Fruit fly (Drosophila melanogaster): ENCODE measurements around the gene CG5849.

CG5849 gene

DNA sequence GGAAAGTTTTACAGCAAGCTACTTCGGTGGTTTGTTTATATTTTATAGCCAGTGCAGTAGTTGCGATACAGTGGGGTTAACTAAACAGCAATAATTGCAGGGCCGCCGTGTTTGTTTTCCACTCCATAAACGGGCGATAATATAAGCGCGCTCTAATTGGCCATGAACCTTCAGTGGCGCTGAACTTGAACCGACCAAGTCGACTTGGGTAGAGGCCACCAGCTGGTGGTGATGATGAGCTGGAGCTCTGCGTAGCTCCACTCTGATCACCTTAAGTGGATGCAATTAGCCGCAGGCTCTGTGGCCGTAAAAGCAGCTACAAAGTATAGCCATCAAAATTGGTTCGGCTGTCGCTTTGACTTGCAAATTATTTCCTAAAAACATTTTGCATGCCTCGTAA is 40.2 kb downstream of the CG5849 start:
- no peak for TF ChIP-seq CTCF (optimal IDR thresholded peaks at IDR 0.05)
- no peak for TF ChIP-seq CG8478 (optimal IDR thresholded peaks at IDR 0.05)

DNA sequence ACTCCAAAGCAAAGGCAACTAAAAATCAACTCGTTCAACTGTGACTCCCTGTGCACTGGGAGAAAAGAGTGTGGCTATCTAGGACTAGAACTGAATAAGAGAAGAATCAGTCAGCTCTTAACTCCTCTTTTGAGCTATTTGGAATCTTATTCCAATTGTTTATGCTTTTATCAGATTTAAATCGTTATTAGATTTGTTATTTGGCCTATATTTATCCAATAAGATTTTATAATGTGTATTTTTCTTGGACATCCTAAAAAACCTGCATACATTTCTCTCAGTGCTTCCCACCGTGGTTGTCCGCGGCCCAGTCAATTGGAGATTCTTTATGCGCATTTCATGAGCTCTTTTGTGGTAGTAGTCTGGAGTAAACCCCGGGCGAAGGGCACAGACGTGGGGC is 41.5 kb downstream of the CG5849 start:
- no peak for TF ChIP-seq CG8478 (optimal IDR thresholded peaks at IDR 0.05)
- TF ChIP-seq CTCF (optimal IDR thresholded peaks at IDR 0.05), result no peak

DNA sequence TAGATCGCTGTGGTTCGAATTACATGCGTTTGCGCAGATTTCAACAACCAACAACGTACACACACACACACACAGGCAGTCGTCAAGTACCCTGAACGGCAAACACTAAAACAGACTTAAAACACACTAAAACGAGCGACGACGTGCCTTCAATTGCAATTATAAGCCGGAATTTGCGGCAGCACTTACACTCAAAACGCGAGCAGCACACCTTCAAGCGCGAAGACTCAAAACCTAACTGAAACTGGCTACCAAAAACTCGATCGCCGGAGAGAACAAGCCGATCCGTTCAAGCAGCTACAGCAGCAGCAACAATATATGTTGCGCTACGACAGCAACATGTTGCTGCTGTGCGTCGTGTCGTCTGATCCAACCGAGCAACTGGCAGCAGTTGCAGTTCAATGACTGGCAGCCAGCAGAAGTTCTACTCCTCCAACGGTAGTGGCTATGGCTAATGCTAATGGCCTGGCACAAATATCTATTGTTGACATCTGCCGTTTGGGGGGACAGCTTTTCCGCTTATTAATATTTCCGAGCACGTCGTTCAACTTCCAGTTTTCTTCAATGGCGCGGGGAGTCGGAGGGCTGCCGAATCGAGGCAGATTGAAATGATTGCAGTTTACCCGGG is 42.5 kb downstream of the CG5849 start, which contains the start of gene tsl:
TSS of gene tsl (minus strand) at position 242 of the 628 bp plus-strand sequence.
- no peak for TF ChIP-seq CG8478 (optimal IDR thresholded peaks at IDR 0.05)
- no peak for TF ChIP-seq CTCF (optimal IDR thresholded peaks at IDR 0.05)

DNA sequence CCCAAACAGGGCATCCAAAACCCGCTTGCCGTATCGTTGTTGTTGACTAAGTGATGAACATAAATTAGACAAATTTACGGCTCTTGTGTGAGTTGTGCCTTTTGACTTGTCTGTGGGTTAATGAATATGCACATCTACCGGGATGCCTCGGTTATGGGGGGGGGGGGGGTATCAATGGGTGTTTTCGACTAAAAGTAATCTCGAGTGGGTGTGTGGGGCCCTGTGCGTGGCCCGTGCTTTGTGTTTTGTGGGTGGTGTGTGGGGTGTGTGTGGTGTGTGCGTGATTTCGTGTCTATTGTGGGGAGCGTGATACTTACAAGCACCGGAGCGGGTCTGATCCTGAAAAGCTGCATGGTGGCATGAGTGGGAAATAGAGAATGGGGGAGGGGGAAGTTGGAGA is 50.5 kb downstream of the CG5849 start:
- TF ChIP-seq CTCF (optimal IDR thresholded peaks at IDR 0.05) (no peak), CG8478 (optimal IDR thresholded peaks at IDR 0.05) (no peak)

DNA sequence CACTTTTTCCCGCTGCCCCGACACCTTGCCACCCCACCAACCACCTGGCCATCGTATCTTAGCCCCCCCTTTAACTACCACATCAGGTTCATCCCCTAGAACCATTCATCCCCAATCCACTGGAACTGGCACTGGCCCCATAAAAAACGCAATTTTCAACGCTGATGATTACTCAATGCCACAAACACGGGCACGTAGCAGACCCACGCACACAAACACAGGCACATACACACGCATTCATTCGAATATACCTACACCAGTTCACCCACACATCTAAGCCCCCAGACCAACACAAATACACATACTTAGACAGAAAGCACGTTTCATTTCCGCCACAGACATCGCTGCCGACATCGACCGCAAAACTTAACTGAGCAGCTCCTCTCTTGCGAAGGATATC is 53.9 kb downstream of the CG5849 start:
- TF ChIP-seq CTCF (optimal IDR thresholded peaks at IDR 0.05), result no peak
- no peak for TF ChIP-seq CG8478 (optimal IDR thresholded peaks at IDR 0.05)
